Fruit fly (Drosophila melanogaster) whole organism, embryonic: ENCODE measurements around the gene Acsx4.

Experiments
- ATbp ChIP-seq: fragments of 200-800 bp; sonication (Bioruptor generic); optimal IDR thresholded peaks from 2 replicates; lab custom pipeline; 2017; ENCODE audit warnings: missing biosample characterization, mild to moderate bottlenecking, missing genetic modification characterization, missing genetic modification reagents
- Atf6 ChIP-seq: fragments of 200-800 bp; sonication (Bioruptor generic); IDR thresholded peaks from 2 replicates; pipeline ENCODE4 v1.3.6; 2022; ENCODE audit warnings: missing biosample characterization, missing genetic modification characterization
- Blimp-1 ChIP-seq: fragments of 200-800 bp; sonication (Bioruptor generic); optimal IDR thresholded peaks from 3 replicates; lab custom pipeline; 2018; ENCODE audit warnings: missing biosample characterization, missing genetic modification characterization, mild to moderate bottlenecking, moderate library complexity, missing genetic modification reagents
- BtbVII ChIP-seq: fragments of 200-800 bp; sonication (Bioruptor generic); optimal IDR thresholded peaks from 3 replicates; lab custom pipeline; 2017; ENCODE audit warnings: missing biosample characterization, mild to moderate bottlenecking, missing genetic modification characterization
- CG10147 ChIP-seq: fragments of 200-800 bp; sonication (Bioruptor generic); optimal IDR thresholded peaks from 2 replicates; lab custom pipeline; 2019; ENCODE audit warnings: missing biosample characterization, mild to moderate bottlenecking, missing genetic modification characterization, moderate library complexity
- CG10321 ChIP-seq: fragments of 200-800 bp; sonication (Bioruptor generic); IDR thresholded peaks from 2 replicates; pipeline ENCODE4 v1.3.6; 2022; ENCODE audit warnings: missing biosample characterization, missing genetic modification characterization
- CG10565 ChIP-seq: fragments of 200-800 bp; sonication (Bioruptor generic); optimal IDR thresholded peaks from 3 replicates; lab custom pipeline; 2016; ENCODE audit warnings: missing biosample characterization, mild to moderate bottlenecking, missing genetic modification characterization
- CG11247 ChIP-seq: fragments of 200-800 bp; sonication (Bioruptor generic); IDR thresholded peaks from 2 replicates; pipeline ENCODE4 v1.3.6; 2022; ENCODE audit warnings: missing biosample characterization, missing genetic modification characterization
- CG11504 ChIP-seq: fragments of 200-800 bp; sonication (Bioruptor generic); optimal IDR thresholded peaks from 3 replicates; lab custom pipeline; 2019; ENCODE audit warnings: missing biosample characterization, mild to moderate bottlenecking, missing genetic modification characterization, moderate library complexity
- CG15601 ChIP-seq: fragments of 200-800 bp; sonication (Bioruptor generic); optimal IDR thresholded peaks from 3 replicates; lab custom pipeline; 2019; ENCODE audit warnings: missing biosample characterization, mild to moderate bottlenecking, missing genetic modification characterization, moderate library complexity
- CG16813 ChIP-seq: fragments of 200-800 bp; sonication (Bioruptor generic); IDR thresholded peaks from 3 replicates; pipeline ENCODE4 v1.3.6; 2022; ENCODE audit warnings: missing biosample characterization, missing genetic modification characterization; ENCODE audit not compliant: partially characterized antibody
- CG17328 ChIP-seq: fragments of 200-800 bp; sonication (Bioruptor generic); IDR thresholded peaks from 2 replicates; pipeline ENCODE4 v1.3.6; 2022; ENCODE audit warnings: missing biosample characterization, missing genetic modification characterization
- CG17829 ChIP-seq: fragments of 200-800 bp; optimal IDR thresholded peaks from 2 replicates; lab custom pipeline; 2019; ENCODE audit warnings: missing biosample characterization, mild to moderate bottlenecking, missing genetic modification characterization, moderate library complexity
- CG2120 ChIP-seq: fragments of 200-800 bp; sonication (Bioruptor generic); optimal IDR thresholded peaks from 3 replicates; lab custom pipeline; 2016; ENCODE audit warnings: missing biosample characterization, missing genetic modification characterization
- CG30403 ChIP-seq: fragments of 200-800 bp; sonication (Bioruptor generic); optimal IDR thresholded peaks from 3 replicates; lab custom pipeline; 2016; ENCODE audit warnings: missing biosample characterization, missing genetic modification characterization
- CG4282 ChIP-seq: fragments of 200-800 bp; sonication (Bioruptor generic); optimal IDR thresholded peaks from 2 replicates; lab custom pipeline; 2016; ENCODE audit warnings: missing biosample characterization, missing genetic modification characterization
- CG7556 ChIP-seq: fragments of 200-800 bp; sonication (Bioruptor generic); optimal IDR thresholded peaks from 2 replicates; lab custom pipeline; 2017; ENCODE audit warnings: missing biosample characterization, mild to moderate bottlenecking, missing genetic modification characterization
- CG8765 ChIP-seq: fragments of 200-800 bp; sonication (Bioruptor generic); IDR thresholded peaks from 2 replicates; pipeline ENCODE4 v1.3.6; 2022; ENCODE audit warnings: missing biosample characterization, missing genetic modification characterization
- D ChIP-seq, 2 experiments: fragments of 200-800 bp in 1 of 2; fragments of >200 bp in 1 of 2; sonication (Bioruptor generic) in 1 of 2; optimal IDR thresholded peaks; 2 replicates in 1 of 2; 3 replicates in 1 of 2; lab custom pipeline; 2017; ENCODE audit warnings: mild to moderate bottlenecking in 1 of 2, missing biosample characterization in 1 of 2, missing genetic modification characterization in 1 of 2, missing genetic modification reagents in 1 of 2
- Dip2 ChIP-seq: fragments of 200-800 bp; sonication (Bioruptor generic); IDR thresholded peaks from 2 replicates; pipeline ENCODE4 v1.3.6; 2022; ENCODE audit warnings: missing biosample characterization, missing genetic modification characterization
- E2f2 ChIP-seq: fragments of 200-800 bp; sonication (Bioruptor generic); IDR thresholded peaks from 2 replicates; pipeline ENCODE4 v1.3.6; 2022; ENCODE audit warnings: missing biosample characterization, missing genetic modification characterization
- Ets97D ChIP-seq: fragments of 200-800 bp; sonication (Bioruptor generic); optimal IDR thresholded peaks from 3 replicates; lab custom pipeline; 2016; ENCODE audit warnings: missing biosample characterization, missing genetic modification characterization
- Fer2 ChIP-seq: fragments of 200-800 bp; sonication (Bioruptor generic); optimal IDR thresholded peaks from 2 replicates; lab custom pipeline; 2018; ENCODE audit warnings: missing biosample characterization, mild to moderate bottlenecking, missing genetic modification characterization, moderate library complexity
- Hand ChIP-seq: fragments of 200-800 bp; sonication (Bioruptor generic); optimal IDR thresholded peaks from 2 replicates; lab custom pipeline; 2017; ENCODE audit warnings: mild to moderate bottlenecking, missing biosample characterization, missing genetic modification reagents, missing genetic modification characterization
- Hmx ChIP-seq: fragments of 200-800 bp; sonication (Bioruptor generic); optimal IDR thresholded peaks from 2 replicates; lab custom pipeline; 2016; ENCODE audit warnings: missing biosample characterization, missing genetic modification characterization
- MBD-R2 ChIP-seq: fragments of 200-800 bp; sonication (Bioruptor generic); IDR thresholded peaks from 2 replicates; pipeline ENCODE4 v1.3.6; 2022; ENCODE audit warnings: missing biosample characterization, missing genetic modification characterization
- Max ChIP-seq: fragments of 200-800 bp; sonication (Bioruptor generic); optimal IDR thresholded peaks from 2 replicates; lab custom pipeline; 2016; ENCODE audit warnings: missing biosample characterization, mild to moderate bottlenecking, missing genetic modification characterization
- Neu2 ChIP-seq: fragments of 200-800 bp; sonication (Bioruptor generic); optimal IDR thresholded peaks from 3 replicates; lab custom pipeline; 2016; ENCODE audit warnings: missing biosample characterization, missing genetic modification characterization, borderline replicate concordance
- Taf1 ChIP-seq: fragments of 200-800 bp; sonication (Bioruptor generic); IDR thresholded peaks from 2 replicates; pipeline ENCODE4 v1.3.6; 2022; ENCODE audit warnings: missing biosample characterization, missing genetic modification characterization
- ap ChIP-seq: fragments of 200-800 bp; sonication (Bioruptor generic); IDR thresholded peaks from 2 replicates; pipeline ENCODE4 v1.3.6; 2022; ENCODE audit warnings: missing biosample characterization, missing genetic modification characterization
- crol ChIP-seq: fragments of 200-800 bp; sonication (Bioruptor generic); IDR thresholded peaks from 2 replicates; pipeline ENCODE4 v1.3.6; 2022; ENCODE audit warnings: missing biosample characterization, missing genetic modification characterization
- cwo ChIP-seq: fragments of 200-800 bp; sonication (Bioruptor generic); optimal IDR thresholded peaks from 3 replicates; lab custom pipeline; 2017; ENCODE audit warnings: missing biosample characterization, missing genetic modification characterization, mild to moderate bottlenecking, moderate library complexity, missing genetic modification reagents
- da ChIP-seq: fragments of 200-800 bp; sonication (Bioruptor generic); optimal IDR thresholded peaks from 2 replicates; lab custom pipeline; 2016; ENCODE audit warnings: missing biosample characterization, missing genetic modification characterization
- dysf ChIP-seq: fragments of 200-800 bp; sonication (Bioruptor generic); IDR thresholded peaks from 3 replicates; pipeline ENCODE4 v1.3.6; 2022; ENCODE audit warnings: missing biosample characterization, missing genetic modification characterization
- eyg ChIP-seq: fragments of 200-800 bp; sonication (Bioruptor generic); optimal IDR thresholded peaks from 3 replicates; lab custom pipeline; 2016; ENCODE audit warnings: missing biosample characterization, missing genetic modification characterization
- ftz-f1 ChIP-seq: fragments of 200-800 bp; sonication (Bioruptor generic); optimal IDR thresholded peaks from 2 replicates; lab custom pipeline; 2016; ENCODE audit warnings: missing biosample characterization, missing genetic modification characterization
- grn ChIP-seq: fragments of 200-800 bp; sonication (Bioruptor generic); optimal IDR thresholded peaks from 3 replicates; lab custom pipeline; 2017; ENCODE audit warnings: missing biosample characterization, missing genetic modification characterization
- hbn ChIP-seq: fragments of 200-800 bp; sonication (Bioruptor generic); IDR thresholded peaks from 2 replicates; pipeline ENCODE4 v1.3.6; 2022; ENCODE audit warnings: missing biosample characterization, missing genetic modification characterization; ENCODE audit not compliant: partially characterized antibody
- hth ChIP-seq: fragments of >200 bp; optimal IDR thresholded peaks from 2 replicates; lab custom pipeline; 2017; ENCODE audit warnings: inconsistent platforms
- kah ChIP-seq: fragments of 200-800 bp; sonication (Bioruptor generic); optimal IDR thresholded peaks from 2 replicates; lab custom pipeline; 2018; ENCODE audit warnings: missing biosample characterization, mild to moderate bottlenecking, missing genetic modification characterization
- p53 ChIP-seq: fragments of 200-800 bp; sonication (Bioruptor generic); optimal IDR thresholded peaks from 2 replicates; lab custom pipeline; 2016; ENCODE audit warnings: missing biosample characterization, missing genetic modification characterization
- pros ChIP-seq: fragments of 200-800 bp; sonication (Bioruptor generic); optimal IDR thresholded peaks from 3 replicates; lab custom pipeline; 2019; ENCODE audit warnings: missing biosample characterization, mild to moderate bottlenecking, missing genetic modification characterization, moderate library complexity
- scrt ChIP-seq: fragments of 200-800 bp; sonication (Bioruptor generic); optimal IDR thresholded peaks from 2 replicates; lab custom pipeline; 2018; ENCODE audit warnings: missing biosample characterization, mild to moderate bottlenecking, missing genetic modification characterization, moderate library complexity
- slp2 ChIP-seq: fragments of 200-800 bp; sonication (Bioruptor generic); optimal IDR thresholded peaks from 2 replicates; lab custom pipeline; 2016; ENCODE audit warnings: missing biosample characterization, missing genetic modification characterization
- so ChIP-seq: fragments of 200-800 bp; sonication (Bioruptor generic); IDR thresholded peaks from 3 replicates; pipeline ENCODE4 v1.3.6; 2022; ENCODE audit warnings: missing biosample characterization, missing genetic modification characterization
- stc ChIP-seq: fragments of 200-800 bp; sonication (Bioruptor generic); IDR thresholded peaks from 2 replicates; pipeline ENCODE4 v1.3.6; 2022; ENCODE audit warnings: missing biosample characterization, missing genetic modification characterization
- toy ChIP-seq: fragments of 200-800 bp; sonication (Bioruptor generic); IDR thresholded peaks from 2 replicates; pipeline ENCODE4 v1.3.6; 2022; ENCODE audit warnings: missing biosample characterization, missing genetic modification characterization
- twi ChIP-seq: fragments of 200-800 bp; optimal IDR thresholded peaks from 2 replicates; lab custom pipeline; 2019; ENCODE audit warnings: missing biosample characterization, mild to moderate bottlenecking, missing genetic modification characterization, moderate library complexity
- unc-4 ChIP-seq: fragments of 200-800 bp; sonication (Bioruptor generic); IDR thresholded peaks from 2 replicates; pipeline ENCODE4 v1.3.6; 2022; ENCODE audit warnings: missing biosample characterization, missing genetic modification characterization; ENCODE audit not compliant: partially characterized antibody
- unpg ChIP-seq: fragments of 200-800 bp; sonication (Bioruptor generic); optimal IDR thresholded peaks from 3 replicates; lab custom pipeline; 2018; ENCODE audit warnings: missing biosample characterization, mild to moderate bottlenecking, missing genetic modification characterization, moderate library complexity
- zfh2 ChIP-seq: fragments of 200-800 bp; sonication (Bioruptor generic); optimal IDR thresholded peaks from 2 replicates; lab custom pipeline; 2016; ENCODE audit warnings: missing biosample characterization, missing genetic modification characterization

The Acsx4 gene

DNA sequence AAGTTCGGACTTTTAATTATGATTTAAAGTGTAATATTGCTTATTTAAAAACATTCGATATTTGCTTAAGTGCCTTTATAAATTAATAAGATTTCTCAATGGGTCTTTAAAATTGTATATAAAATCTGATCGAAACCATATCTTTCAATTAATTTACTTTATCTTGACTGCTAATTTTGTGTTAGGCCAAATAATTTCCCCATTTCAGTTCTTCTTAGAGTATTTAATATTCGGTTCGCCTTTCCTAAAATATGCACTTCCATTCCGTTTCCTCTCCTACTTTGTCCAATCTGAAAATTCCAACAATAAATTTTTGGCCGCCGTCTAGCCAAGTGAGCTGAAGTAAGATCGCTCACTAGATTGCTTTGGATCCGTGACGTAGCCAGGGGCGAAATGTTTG is 41.2 kb downstream of the Acsx4 start (continued):
- TF ChIP-seq so (GFP tag; lab: Robert Waterston, UW) (no peak), Hmx (GFP tag; lab: Kevin White, UChicago) (no peak), p53 (GFP tag; lab: Kevin White, UChicago) (no peak), scrt (no peak), CG30403 (peak; percentile 44), CG4282 (GFP tag; lab: Kevin White, UChicago) (no peak), toy (GFP tag; lab: Robert Waterston, UW) (no peak), CG2120 (GFP tag; lab: Kevin White, UChicago) (no peak), crol (GFP tag; lab: Robert Waterston, UW) (no peak), CG16813 (GFP tag; lab: Robert Waterston, UW) (no peak), CG11247 (GFP tag; lab: Robert Waterston, UW) (no peak), Atf6 (GFP tag; lab: Robert Waterston, UW) (no peak), zfh2 (GFP tag; lab: Kevin White, UChicago) (no peak), ATbp (GFP tag; lab: Kevin White, UChicago) (peak; percentile 15), Blimp-1 (GFP tag; lab: Kevin White, UChicago) (no peak), CG8765 (GFP tag; lab: Robert Waterston, UW) (no peak), BtbVII (no peak), grn (GFP tag; lab: Kevin White, UChicago) (no peak), Taf1 (GFP tag; lab: Robert Waterston, UW) (no peak), CG7556 (peak; percentile 16), twi (no peak), ap (GFP tag; lab: Robert Waterston, UW) (no peak), Fer2 (no peak), eyg (GFP tag; lab: Kevin White, UChicago) (no peak), MBD-R2 (GFP tag; lab: Robert Waterston, UW) (no peak), hbn (no peak), kah (GFP tag; lab: Kevin White, UChicago) (no peak), E2f2 (GFP tag; lab: Robert Waterston, UW) (no peak), dysf (GFP tag; lab: Robert Waterston, UW) (no peak), CG17829 (tag; lab: Kevin White, UChicago) (no peak), stc (GFP tag; lab: Robert Waterston, UW) (no peak), pros (no peak), CG10565 (no peak), unc-4 (GFP tag; lab: Robert Waterston, UW) (no peak), CG10321 (GFP tag; lab: Robert Waterston, UW) (no peak), Neu2 (GFP tag; lab: Kevin White, UChicago) (no peak), CG15601 (no peak), ftz-f1 (GFP tag; lab: Kevin White, UChicago) (no peak), slp2 (GFP tag; lab: Kevin White, UChicago) (no peak), Ets97D (GFP tag; lab: Kevin White, UChicago) (no peak), Dip2 (GFP tag; lab: Robert Waterston, UW) (no peak), cwo (GFP tag; lab: Kevin White, UChicago) (no peak), Max (GFP tag; lab: Kevin White, UChicago) (no peak), CG17328 (no peak), CG11504 (peak; percentile 35), hth (no peak), Hand (GFP tag; lab: Kevin White, UChicago) (no peak), CG10147 (GFP tag; lab: Kevin White, UChicago) (no peak), da (GFP tag; lab: Kevin White, UChicago) (no peak), D (optimal IDR thresholded peaks at IDR 0.05; lab: Kevin White, UChicago) (no peak), D (GFP tag; optimal IDR thresholded peaks at IDR 0.05; lab: Kevin White, UChicago) (no peak), unpg (GFP tag; lab: Kevin White, UChicago) (peak; percentile 25)
